Fruit fly (Drosophila melanogaster): ENCODE measurements around the gene Ca-alpha1T.

Ca-alpha1T gene

dm6 chrX:6196339-6196738, 4.1 kb upstream of the Ca-alpha1T start, which contains the start of gene CG32750:
Gene CG32750 (minus strand): TSS chrX:6196439.
- no peak for TF ChIP-seq CG12768 (GFP tag; optimal IDR thresholded peaks at IDR 0.05)
- TF ChIP-seq CG11617 (GFP tag; optimal IDR thresholded peaks at IDR 0.05): no peak
- TF ChIP-seq pad (GFP tag; optimal IDR thresholded peaks at IDR 0.05): no peak
- TF ChIP-seq CG1620 (GFP tag; optimal IDR thresholded peaks at IDR 0.05): no peak
- no peak for TF ChIP-seq CG5204 (GFP tag; optimal IDR thresholded peaks at IDR 0.05)
- TF ChIP-seq CG7101 (tag; optimal IDR thresholded peaks at IDR 0.05): no peak
- TF ChIP-seq cic (GFP tag; optimal IDR thresholded peaks at IDR 0.05): no peak
- no peak for TF ChIP-seq cnc (optimal IDR thresholded peaks at IDR 0.05)
- no peak for TF ChIP-seq bab1 (GFP tag; optimal IDR thresholded peaks at IDR 0.05)
- no peak for TF ChIP-seq CG33017 (tag; optimal IDR thresholded peaks at IDR 0.05)
- TF ChIP-seq Clk (GFP tag; optimal IDR thresholded peaks at IDR 0.05): no peak
- no peak for TF ChIP-seq CG7045 (GFP tag; optimal IDR thresholded peaks at IDR 0.05)
- no peak for TF ChIP-seq kay (GFP tag; ENCODE audit: borderline replicate concordance)
- no peak for TF ChIP-seq Crg-1 (GFP tag; optimal IDR thresholded peaks at IDR 0.05)
- TF ChIP-seq Hr96 (GFP tag; optimal IDR thresholded peaks at IDR 0.05): no peak
- TF ChIP-seq tj (GFP tag; optimal IDR thresholded peaks at IDR 0.05): no peak
- no peak for TF ChIP-seq ovo (GFP tag; optimal IDR thresholded peaks at IDR 0.05)
- TF ChIP-seq Mnt (GFP tag; optimal IDR thresholded peaks at IDR 0.05): no peak
- TF ChIP-seq CG14711 (tag; optimal IDR thresholded peaks at IDR 0.05): no peak
- no peak for TF ChIP-seq toe (GFP tag; optimal IDR thresholded peaks at IDR 0.05)

- peak; percentile 16 for TF ChIP-seq tj (GFP tag; optimal IDR thresholded peaks at IDR 0.05)
- TF ChIP-seq CG11617 (GFP tag; optimal IDR thresholded peaks at IDR 0.05): peak; percentile 66
- no peak for TF ChIP-seq cnc (optimal IDR thresholded peaks at IDR 0.05)
- TF ChIP-seq CG7045 (GFP tag; optimal IDR thresholded peaks at IDR 0.05): peak; percentile 63
- TF ChIP-seq Crg-1 (GFP tag; optimal IDR thresholded peaks at IDR 0.05): no peak
- no peak for TF ChIP-seq bab1 (GFP tag; optimal IDR thresholded peaks at IDR 0.05)
- peak; percentile 82 for TF ChIP-seq CG33017 (tag; optimal IDR thresholded peaks at IDR 0.05)
- no peak for TF ChIP-seq CG1620 (GFP tag; optimal IDR thresholded peaks at IDR 0.05)
- peak; percentile 21 for TF ChIP-seq Clk (GFP tag; optimal IDR thresholded peaks at IDR 0.05)
- TF ChIP-seq Hr96 (GFP tag; optimal IDR thresholded peaks at IDR 0.05): peak; percentile 12
- no peak for TF ChIP-seq kay (GFP tag; ENCODE audit: borderline replicate concordance)
- TF ChIP-seq CG7101 (tag; optimal IDR thresholded peaks at IDR 0.05): peak; percentile 88
- peak; percentile 5 for TF ChIP-seq toe (GFP tag; optimal IDR thresholded peaks at IDR 0.05)
- TF ChIP-seq CG5204 (GFP tag; optimal IDR thresholded peaks at IDR 0.05): peak; percentile 42
- TF ChIP-seq pad (GFP tag; optimal IDR thresholded peaks at IDR 0.05): peak; percentile 37
- peak; percentile 72 for TF ChIP-seq CG12768 (GFP tag; optimal IDR thresholded peaks at IDR 0.05)
- peak; percentile 79 for TF ChIP-seq CG14711 (tag; optimal IDR thresholded peaks at IDR 0.05)
- TF ChIP-seq Mnt (GFP tag; optimal IDR thresholded peaks at IDR 0.05): peak; percentile 35
- TF ChIP-seq ovo (GFP tag; optimal IDR thresholded peaks at IDR 0.05): no peak
- peak; percentile 35 for TF ChIP-seq cic (GFP tag; optimal IDR thresholded peaks at IDR 0.05)
Observed at dm6 chrX:6193183-6193810, 1.0 kb upstream of the Ca-alpha1T start.

dm6 chrX:6179428-6179827, 12.9 kb downstream of the Ca-alpha1T start:
- TF ChIP-seq Crg-1 (GFP tag; optimal IDR thresholded peaks at IDR 0.05): no peak
- TF ChIP-seq CG7045 (GFP tag; optimal IDR thresholded peaks at IDR 0.05): no peak
- TF ChIP-seq CG33017 (tag; optimal IDR thresholded peaks at IDR 0.05): no peak
- TF ChIP-seq cnc (optimal IDR thresholded peaks at IDR 0.05): no peak
- TF ChIP-seq tj (GFP tag; optimal IDR thresholded peaks at IDR 0.05): no peak
- TF ChIP-seq CG1620 (GFP tag; optimal IDR thresholded peaks at IDR 0.05): no peak
- TF ChIP-seq bab1 (GFP tag; optimal IDR thresholded peaks at IDR 0.05): no peak
- TF ChIP-seq ovo (GFP tag; optimal IDR thresholded peaks at IDR 0.05): no peak
- no peak for TF ChIP-seq CG12768 (GFP tag; optimal IDR thresholded peaks at IDR 0.05)
- TF ChIP-seq Hr96 (GFP tag; optimal IDR thresholded peaks at IDR 0.05): no peak
- no peak for TF ChIP-seq CG5204 (GFP tag; optimal IDR thresholded peaks at IDR 0.05)
- TF ChIP-seq cic (GFP tag; optimal IDR thresholded peaks at IDR 0.05): no peak
- TF ChIP-seq pad (GFP tag; optimal IDR thresholded peaks at IDR 0.05): no peak
- no peak for TF ChIP-seq CG14711 (tag; optimal IDR thresholded peaks at IDR 0.05)
- TF ChIP-seq Mnt (GFP tag; optimal IDR thresholded peaks at IDR 0.05): no peak
- no peak for TF ChIP-seq kay (GFP tag; ENCODE audit: borderline replicate concordance)
- TF ChIP-seq toe (GFP tag; optimal IDR thresholded peaks at IDR 0.05): no peak
- TF ChIP-seq CG11617 (GFP tag; optimal IDR thresholded peaks at IDR 0.05): no peak
- no peak for TF ChIP-seq Clk (GFP tag; optimal IDR thresholded peaks at IDR 0.05)

- no peak for TF ChIP-seq CG14711 (tag; optimal IDR thresholded peaks at IDR 0.05)
- TF ChIP-seq pad (GFP tag; optimal IDR thresholded peaks at IDR 0.05): no peak
- no peak for TF ChIP-seq CG33017 (tag; optimal IDR thresholded peaks at IDR 0.05)
Observed at dm6 chrX:6166784-6167183, 25.5 kb downstream of the Ca-alpha1T start.

- TF ChIP-seq CG12768 (GFP tag; optimal IDR thresholded peaks at IDR 0.05) (no peak), CG7045 (GFP tag; optimal IDR thresholded peaks at IDR 0.05) (no peak), tj (GFP tag; optimal IDR thresholded peaks at IDR 0.05) (no peak), bab1 (GFP tag; optimal IDR thresholded peaks at IDR 0.05) (no peak), ovo (GFP tag; optimal IDR thresholded peaks at IDR 0.05) (no peak), toe (GFP tag; optimal IDR thresholded peaks at IDR 0.05) (no peak), pad (GFP tag; optimal IDR thresholded peaks at IDR 0.05) (no peak), Mnt (GFP tag; optimal IDR thresholded peaks at IDR 0.05) (no peak)
Observed at dm6 chrX:6151919-6152318, 40.4 kb downstream of the Ca-alpha1T start.

dm6 chrX:6109872-6110271, 82.4 kb downstream of the Ca-alpha1T start:
- TF ChIP-seq CG7101 (tag; optimal IDR thresholded peaks at IDR 0.05) (no peak), tj (GFP tag; optimal IDR thresholded peaks at IDR 0.05) (no peak), Hr96 (GFP tag; optimal IDR thresholded peaks at IDR 0.05) (peak; percentile 10), pad (GFP tag; optimal IDR thresholded peaks at IDR 0.05) (no peak), CG12768 (GFP tag; optimal IDR thresholded peaks at IDR 0.05) (no peak), CG1620 (GFP tag; optimal IDR thresholded peaks at IDR 0.05) (no peak), CG33017 (tag; optimal IDR thresholded peaks at IDR 0.05) (no peak)

Measured in whole organism, adult.